Fruit fly (Drosophila melanogaster): ENCODE results near the gene CG17187.

The CG17187 gene

dm6 chr3R:11224478-11224877, 7.2 kb downstream of the CG17187 start:
- TF ChIP-seq Rel (GFP tag; optimal IDR thresholded peaks at IDR 0.05): no peak
- TF ChIP-seq Rel (tag; optimal IDR thresholded peaks at IDR 0.05): no peak
- TF ChIP-seq N (GFP tag; optimal IDR thresholded peaks at IDR 0.05): no peak
- TF ChIP-seq br (GFP tag; optimal IDR thresholded peaks at IDR 0.05): no peak
- TF ChIP-seq dsf (GFP tag; optimal IDR thresholded peaks at IDR 0.05; ENCODE audit: borderline replicate concordance): no peak
- no peak for TF ChIP-seq CrebA (GFP tag; optimal IDR thresholded peaks at IDR 0.05; ENCODE audit: borderline replicate concordance)
- TF ChIP-seq Dfd (GFP tag; optimal IDR thresholded peaks at IDR 0.05): no peak
- no peak for TF ChIP-seq psq (GFP tag; optimal IDR thresholded peaks at IDR 0.05)
- TF ChIP-seq woc (GFP tag; optimal IDR thresholded peaks at IDR 0.05): no peak

DNA sequence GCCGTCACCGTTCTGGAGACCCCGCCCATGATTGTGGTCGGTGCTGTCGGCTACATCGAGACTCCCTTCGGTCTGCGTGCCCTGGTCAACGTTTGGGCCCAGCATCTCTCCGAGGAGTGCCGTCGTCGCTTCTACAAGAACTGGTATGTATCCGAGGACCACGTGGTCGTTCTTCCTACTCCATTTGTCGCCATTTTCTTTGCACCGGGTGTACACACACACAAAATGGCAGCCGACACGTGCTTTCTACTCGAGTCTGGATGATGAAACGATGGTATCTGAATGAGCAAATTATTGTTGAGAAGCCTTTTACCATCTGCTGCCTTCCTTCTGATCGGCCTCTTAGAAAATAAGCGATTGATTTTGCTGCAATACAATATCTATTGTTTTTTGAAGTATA, 9.1 kb downstream of the CG17187 start:
- no peak for TF ChIP-seq Hr83 (GFP tag; optimal IDR thresholded peaks at IDR 0.05; ENCODE audit: poor library complexity, severe bottlenecking)
- no peak for TF ChIP-seq N (GFP tag; optimal IDR thresholded peaks at IDR 0.05)
- no peak for TF ChIP-seq h (GFP tag; optimal IDR thresholded peaks at IDR 0.05)
- TF ChIP-seq sv (GFP tag; optimal IDR thresholded peaks at IDR 0.05): no peak
- no peak for TF ChIP-seq Hnf4 (GFP tag; optimal IDR thresholded peaks at IDR 0.05)
- TF ChIP-seq Abd-B (GFP tag; optimal IDR thresholded peaks at IDR 0.05): no peak
- TF ChIP-seq OdsH (GFP tag; optimal IDR thresholded peaks at IDR 0.05): no peak

dm6 chr3R:11221437-11222230, 10.0 kb downstream of the CG17187 start, which contains the start of the genes CG6693 and RpL3:
TSS of gene CG6693 (minus strand) at chr3R:11221639.
TSS of gene RpL3 (plus strand) at chr3R:11221894.
- TF ChIP-seq Dfd (GFP tag; optimal IDR thresholded peaks at IDR 0.05): no peak
- no peak for TF ChIP-seq pan (optimal IDR thresholded peaks at IDR 0.05)
- no peak for TF ChIP-seq jim (GFP tag; optimal IDR thresholded peaks at IDR 0.05)
- TF ChIP-seq fru (GFP tag; optimal IDR thresholded peaks at IDR 0.05): peak; percentile 75
- TF ChIP-seq OdsH (GFP tag; optimal IDR thresholded peaks at IDR 0.05): peak; percentile 69
- no peak for TF ChIP-seq Hr78 (GFP tag; optimal IDR thresholded peaks at IDR 0.05)
- peak; percentile 60 for TF ChIP-seq Dif (GFP tag; optimal IDR thresholded peaks at IDR 0.05; ENCODE audit: partially characterized antibody)
- TF ChIP-seq Mio (GFP tag; optimal IDR thresholded peaks at IDR 0.05): no peak
- peak; percentile 46 for TF ChIP-seq psq (GFP tag; optimal IDR thresholded peaks at IDR 0.05)
- TF ChIP-seq rgr (GFP tag; optimal IDR thresholded peaks at IDR 0.05): peak; percentile 87
- TF ChIP-seq Hr83 (GFP tag; optimal IDR thresholded peaks at IDR 0.05; ENCODE audit: poor library complexity, severe bottlenecking): peak; percentile 90
- TF ChIP-seq Myc (optimal IDR thresholded peaks at IDR 0.05): peak; percentile 43
- peak; percentile 66 for TF ChIP-seq br (GFP tag; optimal IDR thresholded peaks at IDR 0.05)
- TF ChIP-seq woc (GFP tag; optimal IDR thresholded peaks at IDR 0.05): peak; percentile 37
- TF ChIP-seq tai (GFP tag; optimal IDR thresholded peaks at IDR 0.05): no peak
- no peak for TF ChIP-seq lola (GFP tag; optimal IDR thresholded peaks at IDR 0.05)
- no peak for TF ChIP-seq Vsx2 (GFP tag; optimal IDR thresholded peaks at IDR 0.05; ENCODE audit: partially characterized antibody)
- peak; percentile 35 for TF ChIP-seq dmrt93B (GFP tag; optimal IDR thresholded peaks at IDR 0.05)
- peak; percentile 87 for TF ChIP-seq Hnf4 (GFP tag; optimal IDR thresholded peaks at IDR 0.05)
- peak; percentile 16 for TF ChIP-seq CG32264 (GFP tag; optimal IDR thresholded peaks at IDR 0.05)
- no peak for TF ChIP-seq brk (GFP tag; optimal IDR thresholded peaks at IDR 0.05)
- TF ChIP-seq dl (GFP tag; optimal IDR thresholded peaks at IDR 0.05; ENCODE audit: insufficient read depth in 1 of 2, partially characterized antibody in 2 of 2): no peak
- TF ChIP-seq foxo (GFP tag; optimal IDR thresholded peaks at IDR 0.05): peak in 1 of 2 experiments; percentile 61
- TF ChIP-seq ey (GFP tag; optimal IDR thresholded peaks at IDR 0.05): peak; percentile 12
- no peak for TF ChIP-seq sage (GFP tag; optimal IDR thresholded peaks at IDR 0.05)
- peak; percentile 63 for TF ChIP-seq sv (GFP tag; optimal IDR thresholded peaks at IDR 0.05)
- peak; percentile 71 for TF ChIP-seq Jra (GFP tag; optimal IDR thresholded peaks at IDR 0.05)
- TF ChIP-seq GATAd (GFP tag; optimal IDR thresholded peaks at IDR 0.05): no peak
- TF ChIP-seq h (GFP tag; optimal IDR thresholded peaks at IDR 0.05): peak; percentile 84
- TF ChIP-seq Rel (GFP tag; optimal IDR thresholded peaks at IDR 0.05): no peak
- peak; percentile 74 for TF ChIP-seq Rel (tag; optimal IDR thresholded peaks at IDR 0.05)
- peak; percentile 45 for TF ChIP-seq dsf (GFP tag; optimal IDR thresholded peaks at IDR 0.05; ENCODE audit: borderline replicate concordance)
- TF ChIP-seq usp (GFP tag; optimal IDR thresholded peaks at IDR 0.05): no peak
- peak; percentile 67 for TF ChIP-seq HLH106 (tag; optimal IDR thresholded peaks at IDR 0.05)
- TF ChIP-seq CG9705 (GFP tag; optimal IDR thresholded peaks at IDR 0.05): peak; percentile 54
- TF ChIP-seq Abd-B (GFP tag; optimal IDR thresholded peaks at IDR 0.05): no peak
- no peak for TF ChIP-seq N (GFP tag; optimal IDR thresholded peaks at IDR 0.05)
- TF ChIP-seq Sp1 (GFP tag; optimal IDR thresholded peaks at IDR 0.05): peak; percentile 88
- TF ChIP-seq CrebA (GFP tag; optimal IDR thresholded peaks at IDR 0.05; ENCODE audit: borderline replicate concordance): no peak
